Fruit fly (Drosophila melanogaster) whole organism, embryonic: Measurements from ENCODE around the gene bun.

Experiments used
- Bteb2 ChIP-seq: fragments of 200-800 bp; sonication (Bioruptor generic); optimal IDR thresholded peaks from 2 replicates; lab custom pipeline; 2016; ENCODE audit warnings: missing biosample characterization, missing genetic modification characterization
- CG12104 ChIP-seq: fragments of 200-800 bp; sonication (Bioruptor generic); optimal IDR thresholded peaks from 3 replicates; lab custom pipeline; 2016; ENCODE audit warnings: missing biosample characterization, missing genetic modification characterization
- CG12299 ChIP-seq: fragments of 200-800 bp; sonication (Bioruptor generic); optimal IDR thresholded peaks from 2 replicates; lab custom pipeline; 2018; ENCODE audit warnings: missing biosample characterization, mild to moderate bottlenecking, missing genetic modification characterization
- CG13287 ChIP-seq: fragments of 200-800 bp; sonication (Bioruptor generic); IDR thresholded peaks from 2 replicates; pipeline ENCODE4 v1.3.6; 2022; ENCODE audit warnings: missing biosample characterization, missing genetic modification characterization; ENCODE audit not compliant: partially characterized antibody
- CG14710 ChIP-seq: fragments of 200-800 bp; sonication (Bioruptor generic); optimal IDR thresholded peaks from 3 replicates; lab custom pipeline; 2019; ENCODE audit warnings: missing biosample characterization, mild to moderate bottlenecking, missing genetic modification characterization, moderate library complexity
- CG15011 ChIP-seq: fragments of 200-800 bp; sonication (Bioruptor generic); optimal IDR thresholded peaks from 3 replicates; lab custom pipeline; 2018; ENCODE audit warnings: missing biosample characterization, mild to moderate bottlenecking, missing genetic modification characterization
- CG17385 ChIP-seq: fragments of 200-800 bp; sonication (Bioruptor generic); optimal IDR thresholded peaks from 3 replicates; lab custom pipeline; 2018; ENCODE audit warnings: missing biosample characterization, mild to moderate bottlenecking, missing genetic modification characterization
- CG18011 ChIP-seq: fragments of 200-800 bp; sonication (Bioruptor generic); optimal IDR thresholded peaks from 2 replicates; lab custom pipeline; 2017; ENCODE audit warnings: missing biosample characterization, missing genetic modification characterization, mild to moderate bottlenecking, moderate library complexity, missing genotype
- CG2199 ChIP-seq: fragments of 200-800 bp; sonication (Bioruptor generic); IDR thresholded peaks from 3 replicates; pipeline ENCODE4 v1.3.6; 2022; ENCODE audit warnings: missing biosample characterization, missing genetic modification characterization
- CG2202 ChIP-seq: fragments of 200-800 bp; sonication (Bioruptor generic); optimal IDR thresholded peaks from 2 replicates; lab custom pipeline; 2018; ENCODE audit warnings: missing biosample characterization, mild to moderate bottlenecking, missing genetic modification characterization
- CG2875 ChIP-seq: fragments of 200-800 bp; sonication (Bioruptor generic); optimal IDR thresholded peaks from 2 replicates; lab custom pipeline; 2017; ENCODE audit warnings: missing biosample characterization, mild to moderate bottlenecking, missing genetic modification characterization, missing genetic modification reagents
- CG31224 ChIP-seq: fragments of 200-800 bp; sonication (Bioruptor generic); IDR thresholded peaks from 2 replicates; pipeline ENCODE4 v1.3.6; 2022; ENCODE audit warnings: missing biosample characterization, missing genetic modification characterization
- CG31365 ChIP-seq: fragments of 200-800 bp; sonication (Bioruptor generic); optimal IDR thresholded peaks from 2 replicates; lab custom pipeline; 2018; ENCODE audit warnings: missing biosample characterization, mild to moderate bottlenecking, missing genetic modification characterization
- CG5180 ChIP-seq: fragments of 200-800 bp; sonication (Bioruptor generic); optimal IDR thresholded peaks from 3 replicates; lab custom pipeline; 2017; ENCODE audit warnings: missing biosample characterization, missing genetic modification characterization, mild to moderate bottlenecking, moderate library complexity, missing genetic modification reagents
- CG6175 ChIP-seq: fragments of 200-800 bp; sonication (Bioruptor generic); IDR thresholded peaks from 3 replicates; pipeline ENCODE4 v1.3.6; 2022; ENCODE audit warnings: missing biosample characterization, missing genetic modification characterization
- CG6654 ChIP-seq: fragments of 200-800 bp; sonication (Bioruptor generic); optimal IDR thresholded peaks from 2 replicates; lab custom pipeline; 2017; ENCODE audit warnings: missing biosample characterization, mild to moderate bottlenecking, missing genetic modification characterization
- CG8944 ChIP-seq: fragments of 200-800 bp; sonication (Bioruptor generic); optimal IDR thresholded peaks from 3 replicates; lab custom pipeline; 2016; ENCODE audit warnings: missing biosample characterization, missing genetic modification characterization
- CG9727 ChIP-seq: fragments of 200-800 bp; sonication (Bioruptor generic); optimal IDR thresholded peaks from 3 replicates; lab custom pipeline; 2017; ENCODE audit warnings: missing biosample characterization, mild to moderate bottlenecking, missing genetic modification characterization
- CG9876 ChIP-seq: fragments of 200-800 bp; sonication (Bioruptor generic); optimal IDR thresholded peaks from 2 replicates; lab custom pipeline; 2016; ENCODE audit warnings: missing biosample characterization, missing genetic modification characterization
- CkIIα-i1 ChIP-seq: fragments of 200-800 bp; sonication (Bioruptor generic); IDR thresholded peaks from 2 replicates; pipeline ENCODE4 v1.3.6; 2022; ENCODE audit warnings: missing biosample characterization, missing genetic modification characterization
- D19B ChIP-seq: fragments of 200-800 bp; sonication (Bioruptor generic); optimal IDR thresholded peaks from 2 replicates; lab custom pipeline; 2017; ENCODE audit warnings: missing biosample characterization, mild to moderate bottlenecking, missing genetic modification characterization
- Dp ChIP-seq: fragments of 200-800 bp; sonication (Bioruptor generic); optimal IDR thresholded peaks from 2 replicates; lab custom pipeline; 2018; ENCODE audit warnings: missing biosample characterization, mild to moderate bottlenecking, missing genetic modification characterization, moderate library complexity
- E2f2 ChIP-seq: fragments of 200-800 bp; sonication (Bioruptor generic); IDR thresholded peaks from 2 replicates; pipeline ENCODE4 v1.3.6; 2022; ENCODE audit warnings: missing biosample characterization, missing genetic modification characterization
- GATAe ChIP-seq: fragments of 200-800 bp; sonication (Bioruptor generic); conservative IDR thresholded peaks from 2 replicates; pipeline ENCODE4 v1.3.6; 2022; ENCODE audit warnings: missing biosample characterization, missing genetic modification characterization
- H2.0 ChIP-seq: fragments of 200-800 bp; sonication (Bioruptor generic); IDR thresholded peaks from 2 replicates; pipeline ENCODE4 v1.3.6; 2022; ENCODE audit warnings: missing biosample characterization, missing genetic modification characterization
- HLH4C ChIP-seq: fragments of 200-800 bp; sonication (Bioruptor generic); IDR thresholded peaks from 3 replicates; pipeline ENCODE4 v1.3.6; 2022; ENCODE audit warnings: missing biosample characterization, missing genetic modification characterization; ENCODE audit not compliant: partially characterized antibody
- HmgZ ChIP-seq: fragments of 200-800 bp; sonication (Bioruptor generic); optimal IDR thresholded peaks from 2 replicates; lab custom pipeline; 2018; ENCODE audit warnings: missing biosample characterization, mild to moderate bottlenecking, missing genetic modification characterization
- Lpt ChIP-seq: fragments of >200 bp; optimal IDR thresholded peaks from 2 replicates; lab custom pipeline; 2018; ENCODE audit warnings: missing biosample characterization, missing genetic modification characterization
- Meics ChIP-seq: fragments of 200-800 bp; sonication (Bioruptor generic); optimal IDR thresholded peaks from 2 replicates; lab custom pipeline; 2017; ENCODE audit warnings: missing biosample characterization, mild to moderate bottlenecking, missing genetic modification characterization
- NFAT ChIP-seq: fragments of 200-800 bp; sonication (Bioruptor generic); IDR thresholded peaks from 2 replicates; pipeline ENCODE4 v1.3.6; 2022; ENCODE audit warnings: missing biosample characterization, missing genetic modification characterization
- NfI ChIP-seq: fragments of 200-800 bp; sonication (Bioruptor generic); optimal IDR thresholded peaks from 3 replicates; lab custom pipeline; 2018; ENCODE audit warnings: missing biosample characterization, mild to moderate bottlenecking, missing genetic modification characterization, moderate library complexity
- Oli ChIP-seq: fragments of 200-800 bp; sonication (Bioruptor generic); optimal IDR thresholded peaks from 2 replicates; lab custom pipeline; 2018; ENCODE audit warnings: missing biosample characterization, mild to moderate bottlenecking, missing genetic modification characterization, moderate library complexity
- bsh ChIP-seq, 2 experiments: fragments of 200-800 bp; sonication (Bioruptor generic); optimal IDR thresholded peaks; 2 replicates each; lab custom pipeline; 2017 to 2018; ENCODE audit warnings: mild to moderate bottlenecking in 2 of 2, missing biosample characterization in 2 of 2, missing genetic modification characterization in 2 of 2, moderate library complexity in 1 of 2
- cg ChIP-seq: fragments of 200-800 bp; sonication (Bioruptor generic); optimal IDR thresholded peaks from 3 replicates; lab custom pipeline; 2019; ENCODE audit warnings: missing biosample characterization, mild to moderate bottlenecking, missing genetic modification characterization, moderate library complexity
- crc ChIP-seq: fragments of 200-800 bp; sonication (Bioruptor generic); optimal IDR thresholded peaks from 2 replicates; lab custom pipeline; 2016; ENCODE audit warnings: missing biosample characterization, missing genetic modification characterization
- grn ChIP-seq: fragments of 200-800 bp; sonication (Bioruptor generic); optimal IDR thresholded peaks from 3 replicates; lab custom pipeline; 2017; ENCODE audit warnings: missing biosample characterization, missing genetic modification characterization
- ind ChIP-seq: fragments of 200-800 bp; sonication (Bioruptor generic); optimal IDR thresholded peaks from 3 replicates; lab custom pipeline; 2016; ENCODE audit warnings: missing biosample characterization, missing genetic modification characterization
- insv ChIP-seq, 2 experiments: fragments of 200-800 bp; sonication (Bioruptor generic); optimal IDR thresholded peaks; 3 replicates each; lab custom pipeline; 2016 to 2018; ENCODE audit warnings: missing biosample characterization in 2 of 2, missing genetic modification characterization in 2 of 2
- maf-S ChIP-seq: fragments of 200-800 bp; sonication (Bioruptor generic); optimal IDR thresholded peaks from 2 replicates; lab custom pipeline; 2016; ENCODE audit warnings: missing biosample characterization, missing genetic modification characterization
- nmo ChIP-seq: fragments of 200-800 bp; sonication (Bioruptor generic); optimal IDR thresholded peaks from 2 replicates; lab custom pipeline; 2018; ENCODE audit warnings: missing biosample characterization, mild to moderate bottlenecking, missing genetic modification characterization, moderate library complexity
- onecut ChIP-seq: fragments of 200-800 bp; sonication (Bioruptor generic); IDR thresholded peaks from 2 replicates; pipeline ENCODE4 v1.3.6; 2022; ENCODE audit warnings: missing biosample characterization, missing genetic modification characterization
- pho ChIP-seq: fragments of 200-800 bp; sonication (Bioruptor generic); optimal IDR thresholded peaks from 2 replicates; lab custom pipeline; 2016; ENCODE audit warnings: missing biosample characterization, missing genetic modification characterization
- prd ChIP-seq, 3 experiments: fragments of >200 bp in 2 of 3; fragments of 200-800 bp in 1 of 3; sonication (Bioruptor generic) in 1 of 3; optimal IDR thresholded peaks in 2 of 3; IDR thresholded peaks in 1 of 3; 2 replicates in 2 of 3; 3 replicates in 1 of 3; pipeline versions ENCODE4 v1.3.6 to Lab custom; 2017 to 2022; ENCODE audit warnings: missing biosample characterization in 1 of 3, missing genetic modification characterization in 1 of 3
- psq ChIP-seq: fragments of 200-800 bp; sonication (Bioruptor generic); optimal IDR thresholded peaks from 2 replicates; lab custom pipeline; 2017; ENCODE audit warnings: missing biosample characterization, missing genetic modification characterization
- sima ChIP-seq: fragments of 200-800 bp; sonication (Bioruptor generic); optimal IDR thresholded peaks from 2 replicates; lab custom pipeline; 2016; ENCODE audit warnings: missing biosample characterization, missing genetic modification characterization
- sob ChIP-seq: fragments of 200-800 bp; sonication (Bioruptor generic); IDR thresholded peaks from 2 replicates; pipeline ENCODE4 v1.3.6; 2022; ENCODE audit warnings: missing biosample characterization, missing genetic modification characterization
- tio ChIP-seq: fragments of 200-800 bp; sonication (Bioruptor generic); optimal IDR thresholded peaks from 2 replicates; lab custom pipeline; 2017; ENCODE audit warnings: missing biosample characterization, missing genetic modification characterization, inconsistent platforms
- twi ChIP-seq: fragments of 200-800 bp; optimal IDR thresholded peaks from 2 replicates; lab custom pipeline; 2019; ENCODE audit warnings: missing biosample characterization, mild to moderate bottlenecking, missing genetic modification characterization, moderate library complexity

Gene bun

dm6 chr2L:12433712-12434534 is 112.5 kb downstream of the bun start, which contains the start of gene eRF3 (continued):
- no peak for TF ChIP-seq CG2199 (GFP tag; lab: Robert Waterston, UW)
- peak; percentile 23 for TF ChIP-seq D19B (GFP tag; lab: Kevin White, UChicago)
- TF ChIP-seq twi (tag; lab: Kevin White, UChicago) = peak; percentile 75
- no peak for TF ChIP-seq CG9876 (GFP tag; lab: Kevin White, UChicago)
- peak; percentile 45 for TF ChIP-seq E2f2 (GFP tag; lab: Robert Waterston, UW)
- peak; percentile 6 for TF ChIP-seq HmgZ (tag; lab: Kevin White, UChicago)
- TF ChIP-seq CG17385 (GFP tag; lab: Kevin White, UChicago) = peak; percentile 56
- TF ChIP-seq CG9727 (GFP tag; lab: Kevin White, UChicago) = peak; percentile 87
- TF ChIP-seq cg (GFP tag; lab: Kevin White, UChicago) = no peak
- no peak for TF ChIP-seq Lpt (GFP tag; lab: Kevin White, UChicago)
- peak in 1 of 2 experiments; percentile 16 for TF ChIP-seq insv (GFP tag; optimal IDR thresholded peaks at IDR 0.05; lab: Kevin White, UChicago)
- no peak for TF ChIP-seq Bteb2
- no peak for TF ChIP-seq CG6654 (GFP tag; lab: Kevin White, UChicago)
- no peak for TF ChIP-seq CkIIα-i1 (GFP tag; lab: Robert Waterston, UW)
- TF ChIP-seq CG13287 (GFP tag; lab: Robert Waterston, UW) = peak; percentile 45; the same call in 1 of the 2 replicates
- no peak for TF ChIP-seq grn
- no peak for TF ChIP-seq Dp
- peak; percentile 92 for TF ChIP-seq nmo
- peak; percentile 80 for TF ChIP-seq tio (GFP tag; lab: Kevin White, UChicago)
- no peak for TF ChIP-seq CG31365
- TF ChIP-seq psq (GFP tag; lab: Kevin White, UChicago) = peak; percentile 35
- no peak; the same call in 2 of the 3 replicates for TF ChIP-seq CG6175 (GFP tag; lab: Robert Waterston, UW)
- peak; percentile 72 for TF ChIP-seq CG12299 (tag; lab: Kevin White, UChicago)
- peak; percentile 20 for TF ChIP-seq CG15011
- TF ChIP-seq onecut (GFP tag; lab: Robert Waterston, UW) = peak; percentile 29; the same call in 1 of the 2 replicates
- TF ChIP-seq bsh (GFP tag; optimal IDR thresholded peaks at IDR 0.05; lab: Kevin White, UChicago) = peak in 1 of 2 experiments; percentile 71
- peak; percentile 9 for TF ChIP-seq CG18011
- peak; percentile 65 for TF ChIP-seq GATAe (GFP tag; lab: Robert Waterston, UW)
- TF ChIP-seq ind (GFP tag; lab: Kevin White, UChicago) = peak; percentile 77
- peak; percentile 70 for TF ChIP-seq NFAT (GFP tag; lab: Robert Waterston, UW)
- TF ChIP-seq CG14710 (tag; lab: Kevin White, UChicago) = peak; percentile 91
- TF ChIP-seq pho = peak; percentile 28
- peak; percentile 62 for TF ChIP-seq NfI
- peak; percentile 69 for TF ChIP-seq H2.0 (GFP tag; lab: Robert Waterston, UW)
- peak; percentile 31 for TF ChIP-seq CG2202 (tag; lab: Kevin White, UChicago)
- no peak for TF ChIP-seq prd (optimal IDR thresholded peaks at IDR 0.05; lab: Kevin White, UChicago)
- TF ChIP-seq prd (GFP tag; IDR thresholded peaks at IDR 0.05; lab: Robert Waterston, UW) = peak; percentile 83
- no peak for TF ChIP-seq CG8944
- TF ChIP-seq CG5180 = peak; percentile 31
- no peak for TF ChIP-seq maf-S
- peak; percentile 74 for TF ChIP-seq Oli (tag; lab: Kevin White, UChicago)
- peak; percentile 85 for TF ChIP-seq CG12104 (GFP tag; lab: Kevin White, UChicago)
- peak; percentile 53 for TF ChIP-seq CG31224
- peak; percentile 68; the same call in 1 of the 2 replicates for TF ChIP-seq sob
- 0 out of 3 replicates have a peak, but pooled peaks have one; percentile 42 for TF ChIP-seq HLH4C
- TF ChIP-seq CG2875 (GFP tag; lab: Kevin White, UChicago) = peak; percentile 26
- no peak for TF ChIP-seq crc (GFP tag; lab: Kevin White, UChicago)
- TF ChIP-seq sima (GFP tag; lab: Kevin White, UChicago) = no peak
- TF ChIP-seq Meics (GFP tag; lab: Kevin White, UChicago) = peak; percentile 81
